Worm (Caenorhabditis elegans) whole organism, young adult: ENCODE measurements around the gene F02E11.7.

Experiments
- B0019.2 ChIP-seq: fragments of 200-800 bp; sonication (Bioruptor generic); conservative IDR thresholded peaks from 2 replicates; pipeline ENCODE4 v1.3.6; 2022; ENCODE audit warnings: missing genetic modification reagents, missing genetic modification characterization, missing compliant biosample characterization
- B0336.3 ChIP-seq: fragments of 200-800 bp; sonication (Bioruptor generic); IDR thresholded peaks from 2 replicates; pipeline ENCODE4 v1.3.6; 2022; ENCODE audit warnings: missing genetic modification characterization, missing compliant biosample characterization
- F10E7.11 ChIP-seq: sonication (generic microtip); optimal IDR thresholded peaks from 2 replicates; lab custom pipeline; 2017; ENCODE audit warnings: mild to moderate bottlenecking, missing genetic modification characterization, moderate library complexity, missing compliant biosample characterization
- F23B12.7 ChIP-seq: sonication (generic microtip); optimal IDR thresholded peaks from 2 replicates; lab custom pipeline; 2017; ENCODE audit warnings: missing genetic modification characterization, mild to moderate bottlenecking, missing compliant biosample characterization, antibody characterized with exemption, moderate library complexity; ENCODE audit not compliant: insufficient read depth
- F37B4.10 ChIP-seq: fragments of 200-800 bp; sonication (Bioruptor generic); IDR thresholded peaks from 2 replicates; pipeline ENCODE4 v1.3.6; 2022; ENCODE audit warnings: missing genetic modification characterization, missing compliant biosample characterization
- F57C9.4 ChIP-seq: sonication (generic microtip); optimal IDR thresholded peaks from 2 replicates; lab custom pipeline; 2017; ENCODE audit warnings: mild to moderate bottlenecking, missing genetic modification characterization, missing compliant biosample characterization
- T26A5.8 ChIP-seq: sonication (generic microtip); optimal IDR thresholded peaks from 2 replicates; lab custom pipeline; 2016; ENCODE audit warnings: missing genetic modification characterization, missing compliant biosample characterization
- Y95B8A.8 ChIP-seq: fragments of 200-800 bp; sonication (Bioruptor generic); IDR thresholded peaks from 2 replicates; pipeline ENCODE4 v1.3.6; 2022; ENCODE audit warnings: missing genetic modification reagents, missing genetic modification characterization, missing compliant biosample characterization
- ZK185.1 ChIP-seq: sonication (generic microtip); optimal IDR thresholded peaks from 2 replicates; lab custom pipeline; 2016; ENCODE audit warnings: mild to moderate bottlenecking, missing genetic modification characterization, missing compliant biosample characterization; ENCODE audit not compliant: poor library complexity, severe bottlenecking
- atf-7 ChIP-seq: sonication (generic microtip); optimal IDR thresholded peaks from 2 replicates; lab custom pipeline; 2017; ENCODE audit warnings: mild to moderate bottlenecking, missing genetic modification characterization, missing compliant biosample characterization
- attf-6 ChIP-seq: fragments of 200-800 bp; sonication (Bioruptor generic); IDR thresholded peaks from 2 replicates; pipeline ENCODE4 v1.3.6; 2022; ENCODE audit warnings: missing genetic modification reagents, missing genetic modification characterization, missing compliant biosample characterization
- ccch-3 ChIP-seq: fragments of 200-800 bp; sonication (Bioruptor generic); optimal IDR thresholded peaks from 2 replicates; lab custom pipeline; 2018; ENCODE audit warnings: mild to moderate bottlenecking, missing genetic modification characterization, missing compliant biosample characterization
- cebp-1 ChIP-seq, 2 experiments: fragments of 200-800 bp in 1 of 2; sonication (Bioruptor generic) in 1 of 2; sonication (generic microtip) in 1 of 2; IDR thresholded peaks in 1 of 2; optimal IDR thresholded peaks in 1 of 2; 2 replicates each; pipeline versions ENCODE4 v1.3.6 to Lab custom; 2017 to 2022; ENCODE audit warnings: missing compliant biosample characterization in 2 of 2, missing genetic modification characterization in 2 of 2, mild to moderate bottlenecking in 1 of 2, missing genetic modification reagents in 1 of 2, moderate library complexity in 1 of 2
- ceh-100 ChIP-seq: fragments of 200-800 bp; sonication (Bioruptor generic); IDR thresholded peaks from 2 replicates; pipeline ENCODE4 v1.3.6; 2022; ENCODE audit warnings: missing genetic modification reagents, missing genetic modification characterization, missing compliant biosample characterization
- ceh-40 ChIP-seq: fragments of 200-800 bp; sonication (Bioruptor generic); IDR thresholded peaks from 2 replicates; pipeline ENCODE4 v1.3.6; 2022; ENCODE audit warnings: missing genetic modification characterization, missing compliant biosample characterization
- ceh-91 ChIP-seq: fragments of 200-800 bp; sonication (Bioruptor generic); IDR thresholded peaks from 2 replicates; pipeline ENCODE4 v1.3.6; 2022; ENCODE audit warnings: missing genetic modification reagents, missing genetic modification characterization, missing compliant biosample characterization
- dpl-1 ChIP-seq: fragments of 150-350 bp; optimal IDR thresholded peaks from 2 replicates; lab custom pipeline; 2014; ENCODE audit warnings: missing biosample characterization, missing genetic modification reagents, missing genetic modification characterization
- efl-1 ChIP-seq: fragments of 150-350 bp; optimal IDR thresholded peaks from 2 replicates; lab custom pipeline; 2014; ENCODE audit warnings: missing biosample characterization, missing genetic modification reagents, missing genetic modification characterization
- let-607 ChIP-seq, 2 experiments: fragments of 200-800 bp in 1 of 2; sonication (Bioruptor generic) in 1 of 2; sonication (generic microtip) in 1 of 2; optimal IDR thresholded peaks; 2 replicates each; lab custom pipeline; 2016 to 2018; ENCODE audit warnings: mild to moderate bottlenecking in 2 of 2, missing compliant biosample characterization in 2 of 2, missing genetic modification characterization in 2 of 2, moderate library complexity in 2 of 2, missing genotype in 1 of 2
- lin-35 ChIP-seq, 3 experiments: fragments of 150-350 bp in 2 of 3; sonication (generic microtip) in 1 of 3; optimal IDR thresholded peaks; 2 replicates each; lab custom pipeline; 2014 to 2018; ENCODE audit warnings: missing biosample characterization in 3 of 3, missing genetic modification characterization in 3 of 3, missing genetic modification reagents in 3 of 3
- lin-40 ChIP-seq: sonication (generic microtip); optimal IDR thresholded peaks from 2 replicates; lab custom pipeline; 2016; ENCODE audit warnings: missing genetic modification characterization, mild to moderate bottlenecking, missing compliant biosample characterization, missing genotype, missing genetic modification reagents
- lsy-27 ChIP-seq: sonication (generic microtip); optimal IDR thresholded peaks from 2 replicates; lab custom pipeline; 2017; ENCODE audit warnings: missing genetic modification characterization, mild to moderate bottlenecking, missing compliant biosample characterization, antibody characterized with exemption, missing genotype, borderline replicate concordance; ENCODE audit not compliant: insufficient read depth
- madf-6 ChIP-seq: fragments of 200-800 bp; sonication (Bioruptor generic); IDR thresholded peaks from 2 replicates; pipeline ENCODE4 v1.3.6; 2022; ENCODE audit warnings: missing genetic modification reagents, missing genetic modification characterization, missing compliant biosample characterization
- mel-28 ChIP-seq: sonication (generic microtip); optimal IDR thresholded peaks from 2 replicates; lab custom pipeline; 2016; ENCODE audit warnings: borderline replicate concordance, mild to moderate bottlenecking, missing genetic modification characterization, missing compliant biosample characterization
- mes-4 ChIP-seq: sonication (generic microtip); optimal IDR thresholded peaks from 2 replicates; lab custom pipeline; 2016; ENCODE audit warnings: missing genotype, missing genetic modification characterization, missing compliant biosample characterization
- nhr-120 ChIP-seq: fragments of 200-800 bp; sonication (Bioruptor generic); IDR thresholded peaks from 2 replicates; pipeline ENCODE4 v1.3.6; 2022; ENCODE audit warnings: missing genetic modification characterization, missing compliant biosample characterization
- nhr-179 ChIP-seq: sonication (generic microtip); optimal IDR thresholded peaks from 2 replicates; lab custom pipeline; 2016; ENCODE audit warnings: mild to moderate bottlenecking, missing genetic modification characterization, missing compliant biosample characterization
- nhr-80 ChIP-seq: sonication (generic microtip); optimal IDR thresholded peaks from 2 replicates; lab custom pipeline; 2016; ENCODE audit warnings: missing genetic modification characterization, missing compliant biosample characterization
- rpc-1 ChIP-seq, 2 experiments: fragments of 150-350 bp in 1 of 2; sonication (generic microtip) in 1 of 2; optimal IDR thresholded peaks; 2 replicates each; lab custom pipeline; 2014 to 2018; ENCODE audit warnings: missing biosample characterization in 1 of 2, missing genetic modification characterization in 1 of 2, missing genetic modification reagents in 1 of 2, missing genotype in 1 of 2

F02E11.7 gene

ce11 chrII:3267365-3267764 lies at the start of gene F02E11.7:
Gene F02E11.7 (plus strand): TSS chrII:3267665.
- no peak for TF ChIP-seq F57C9.4 (tag; lab: Kevin White, UChicago)

ce11 chrII:3220723-3221122 lies 46.7 kb upstream of the F02E11.7 start, which contains the start of gene ZC239.22:
Gene ZC239.22 (minus strand): TSS chrII:3220823.
- TF ChIP-seq mel-28 (no peak), F10E7.11 (tag; lab: Kevin White, UChicago) (no peak), Y95B8A.8 (no peak), lsy-27 (tag; lab: Kevin White, UChicago) (no peak)

ce11 chrII:3221730-3222129 lies 45.7 kb upstream of the F02E11.7 start, which contains the start of gene ZC239.14:
Gene ZC239.14 (minus strand): TSS chrII:3222034.
- TF ChIP-seq F23B12.7 (tag; lab: Kevin White, UChicago) (no peak), ZK185.1 (tag; lab: Kevin White, UChicago) (no peak), nhr-179 (no peak), lin-40 (tag; lab: Kevin White, UChicago) (no peak), ccch-3 (no peak), F57C9.4 (tag; lab: Kevin White, UChicago) (no peak)

DNA sequence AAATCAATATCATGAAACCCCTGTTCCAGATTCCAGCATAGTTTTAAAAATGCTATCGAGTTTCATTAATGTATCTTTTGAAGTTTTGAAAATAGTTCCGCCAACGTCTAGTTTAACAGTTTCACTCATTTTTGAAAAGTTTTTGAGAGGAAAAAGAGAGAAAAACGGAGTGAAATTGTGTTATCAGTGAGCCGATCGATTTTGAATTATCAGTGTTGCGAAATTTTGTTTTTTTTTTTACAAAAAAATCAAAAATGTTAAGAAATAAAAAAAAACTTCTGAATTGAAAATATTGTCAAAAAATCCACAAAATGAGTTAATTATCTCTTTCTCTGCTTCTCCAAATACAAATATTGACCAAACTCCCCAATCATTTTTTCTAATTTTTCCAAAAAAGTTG lies 44.8 kb upstream of the F02E11.7 start, which contains the start of gene ZC239.13:
Gene ZC239.13, minus strand, starts transcription at position 154 of the 400 bp plus-strand sequence.
- TF ChIP-seq efl-1 (GFP tag; lab: Kevin White, UChicago) (no peak), ceh-40 (no peak), cebp-1 (GFP tag; IDR thresholded peaks at IDR 0.05; lab: Robert Waterston, UW) (peak; percentile 74; the same call in 1 of the 2 replicates), cebp-1 (tag; optimal IDR thresholded peaks at IDR 0.05; lab: Kevin White, UChicago) (peak; percentile 78), attf-6 (GFP tag; lab: Robert Waterston, UW) (no peak)

DNA sequence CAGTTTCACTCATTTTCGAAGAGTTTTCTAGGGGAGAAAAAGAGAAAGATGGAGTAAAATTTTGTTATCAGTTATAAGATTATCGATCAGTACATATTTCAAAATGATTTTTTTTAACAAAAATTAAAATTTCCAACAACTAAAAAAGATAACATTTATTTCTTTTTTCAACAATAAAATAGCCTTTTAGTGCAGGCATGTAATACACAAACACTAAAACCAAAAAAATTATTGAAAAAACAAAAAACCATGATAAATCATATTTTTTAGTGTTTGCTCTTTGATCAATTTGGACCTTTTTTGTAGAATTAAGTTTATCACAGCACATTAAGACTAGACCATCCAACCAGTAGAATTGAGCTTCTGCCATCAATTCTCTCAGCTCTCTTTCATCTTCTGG lies 42.8 kb upstream of the F02E11.7 start, which contains the start of gene ZC239.15:
Gene ZC239.15, minus strand, starts transcription at position 101 of the 400 bp plus-strand sequence.
- TF ChIP-seq mes-4 (tag; lab: Kevin White, UChicago) (no peak), B0019.2 (GFP tag; lab: Robert Waterston, UW) (no peak), rpc-1 (optimal IDR thresholded peaks at IDR 0.05; lab: Kevin White, UChicago) (no peak), rpc-1 (tag; optimal IDR thresholded peaks at IDR 0.05; lab: Kevin White, UChicago) (no peak), ceh-91 (GFP tag; lab: Robert Waterston, UW) (no peak), F37B4.10 (GFP tag; lab: Robert Waterston, UW) (no peak), T26A5.8 (tag; lab: Kevin White, UChicago) (no peak), madf-6 (GFP tag; lab: Robert Waterston, UW) (no peak), lin-35 (GFP tag; optimal IDR thresholded peaks at IDR 0.05; lab: Kevin White, UChicago) (no peak)

ce11 chrII:3225200-3225599 lies 42.3 kb upstream of the F02E11.7 start, which contains the start of gene ZC239.16:
Gene ZC239.16 (minus strand): TSS chrII:3225319.
- TF ChIP-seq Y95B8A.8 (no peak), nhr-80 (peak; percentile 13)
- TF ChIP-seq, all 124 proteins: peak for 1

DNA sequence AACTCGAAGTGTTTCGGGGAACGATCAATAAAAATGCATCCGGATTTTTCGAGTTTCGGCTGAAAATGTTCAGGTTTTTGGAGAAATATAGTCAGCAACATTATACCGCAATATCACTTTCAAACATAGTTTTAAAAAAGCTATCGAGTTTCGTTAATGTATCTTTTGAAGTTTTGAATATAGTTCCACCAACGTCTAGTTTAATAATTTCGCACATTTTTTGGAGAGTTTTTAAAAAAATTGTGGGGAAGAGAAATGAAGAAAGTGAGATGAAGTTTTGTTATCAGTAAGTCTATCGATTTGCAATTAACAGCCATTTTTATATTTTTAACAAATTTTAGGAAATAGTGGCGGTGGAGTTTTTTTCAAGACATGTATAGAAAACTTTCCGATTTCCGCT lies 41.7 kb upstream of the F02E11.7 start, which contains the start of gene ZC239.17:
Gene ZC239.17, minus strand, starts transcription at position 101 of the 400 bp plus-strand sequence.
- TF ChIP-seq ceh-100, result no peak
- TF ChIP-seq nhr-120, result no peak
- TF ChIP-seq dpl-1 (GFP tag; lab: Kevin White, UChicago), result no peak
- no peak for TF ChIP-seq atf-7 (tag; lab: Kevin White, UChicago)
- no peak for TF ChIP-seq let-607 (tag; optimal IDR thresholded peaks at IDR 0.05; lab: Kevin White, UChicago)
- TF ChIP-seq B0336.3 (GFP tag; lab: Robert Waterston, UW), result no peak
- TF ChIP-seq, all 124 proteins: peak for 0
